Worm (Caenorhabditis elegans): Measurements from ENCODE around the gene scb-1.

scb-1 gene

ce11 chrV:11122466-11122865 lies 3.0 kb upstream of the scb-1 start, which contains the start of gene mboa-2 (continued):
- TF ChIP-seq dpff-1 (tag; optimal IDR thresholded peaks at IDR 0.05) (peak; percentile 45), madf-6 (GFP tag; IDR thresholded peaks at IDR 0.05) (peak; percentile 20; the same call in 1 of the 2 replicates), lsl-1 (GFP tag; optimal IDR thresholded peaks at IDR 0.05) (no peak), B0336.3 (GFP tag; IDR thresholded peaks at IDR 0.05) (peak; percentile 73), ccch-3 (GFP tag; optimal IDR thresholded peaks at IDR 0.05) (no peak), lin-40 (tag; optimal IDR thresholded peaks at IDR 0.05) (peak; percentile 53), nhr-80 (tag; optimal IDR thresholded peaks at IDR 0.05) (peak; percentile 38), dpl-1 (GFP tag; optimal IDR thresholded peaks at IDR 0.05) (no peak), F22D6.2 (tag; optimal IDR thresholded peaks at IDR 0.05) (no peak), repo-1 (tag; optimal IDR thresholded peaks at IDR 0.05) (peak; percentile 77), ztf-28 (GFP tag; IDR thresholded peaks at IDR 0.05) (no peak), hsf-1 (GFP tag; IDR thresholded peaks at IDR 0.05) (0 out of 2 replicates have a peak, but pooled peaks have one; percentile 47), attf-6 (GFP tag; IDR thresholded peaks at IDR 0.05) (peak; percentile 58; the same call in 1 of the 2 replicates), lin-54 (GFP tag; optimal IDR thresholded peaks at IDR 0.05) (peak; percentile 1), snpc-1.3 (tag; optimal IDR thresholded peaks at IDR 0.05; ENCODE audit: insufficient read depth) (peak; percentile 22), bed-2 (GFP tag; IDR thresholded peaks at IDR 0.05) (no peak), cebp-1 (GFP tag; IDR thresholded peaks at IDR 0.05) (no peak), cebp-1 (tag; optimal IDR thresholded peaks at IDR 0.05) (peak; percentile 28), F10E7.11 (tag; optimal IDR thresholded peaks at IDR 0.05) (peak; percentile 29), ekl-4 (GFP tag; IDR thresholded peaks at IDR 0.05) (0 out of 2 replicates have a peak, but pooled peaks have one; percentile 40)

- TF ChIP-seq lin-35 (GFP tag; optimal IDR thresholded peaks at IDR 0.05) (peak in 1 of 3 experiments; percentile 42), attf-5 (GFP tag; optimal IDR thresholded peaks at IDR 0.05) (peak; percentile 19), tbp1 (GFP tag; optimal IDR thresholded peaks at IDR 0.05) (peak; percentile 11), ceh-40 (GFP tag; IDR thresholded peaks at IDR 0.05) (no peak), cebp-1 (GFP tag; IDR thresholded peaks at IDR 0.05) (no peak), cebp-1 (tag; optimal IDR thresholded peaks at IDR 0.05) (peak; percentile 41), K12H6.12 (tag; optimal IDR thresholded peaks at IDR 0.05) (peak; percentile 19), Y95B8A.8 (GFP tag; IDR thresholded peaks at IDR 0.05) (no peak), lin-40 (tag; optimal IDR thresholded peaks at IDR 0.05) (peak; percentile 5)
Observed at ce11 chrV:11121247-11121646, 1.7 kb upstream of the scb-1 start.

ce11 chrV:11118179-11118725 lies 1.3 kb downstream of the scb-1 start:
- peak; percentile 41 for TF ChIP-seq hrde-1 (tag; optimal IDR thresholded peaks at IDR 0.05; ENCODE audit: borderline replicate concordance)
- peak; percentile 41; the same call in 1 of the 2 replicates for TF ChIP-seq B0336.3 (GFP tag; IDR thresholded peaks at IDR 0.05)
- TF ChIP-seq madf-3 (GFP tag; IDR thresholded peaks at IDR 0.05) = 0 out of 2 replicates have a peak, but pooled peaks have one; percentile 39
- TF ChIP-seq C06A6.2 (GFP tag; conservative IDR thresholded peaks at IDR 0.05) = no peak
- no peak for TF ChIP-seq F22D6.2 (tag; optimal IDR thresholded peaks at IDR 0.05)
- no peak for TF ChIP-seq die-1 (tag; optimal IDR thresholded peaks at IDR 0.05)
- TF ChIP-seq madf-10 (tag; optimal IDR thresholded peaks at IDR 0.05) = no peak
- 0 out of 2 replicates have a peak, but pooled peaks have one; percentile 11 for TF ChIP-seq hsf-1 (GFP tag; IDR thresholded peaks at IDR 0.05)
- peak in 1 of 2 experiments; percentile 28 for TF ChIP-seq let-607 (tag; optimal IDR thresholded peaks at IDR 0.05)
- TF ChIP-seq repo-1 (tag; optimal IDR thresholded peaks at IDR 0.05) = peak; percentile 20
- peak; percentile 51; the same call in 1 of the 2 replicates for TF ChIP-seq let-526 (GFP tag; IDR thresholded peaks at IDR 0.05)
- TF ChIP-seq somi-1 (GFP tag; optimal IDR thresholded peaks at IDR 0.05) = peak; percentile 53
- no peak for TF ChIP-seq dox-1 (GFP tag; IDR thresholded peaks at IDR 0.05)
- no peak for TF ChIP-seq ztf-25 (GFP tag; IDR thresholded peaks at IDR 0.05)
- TF ChIP-seq nhr-27 (tag; optimal IDR thresholded peaks at IDR 0.05) = no peak
- TF ChIP-seq nfyb-1 (GFP tag; IDR thresholded peaks at IDR 0.05) = 0 out of 2 replicates have a peak, but pooled peaks have one; percentile 13
- no peak for TF ChIP-seq cebp-1 (GFP tag; IDR thresholded peaks at IDR 0.05)
- TF ChIP-seq cebp-1 (tag; optimal IDR thresholded peaks at IDR 0.05) = peak; percentile 43
- TF ChIP-seq Y53G8AR.9 (GFP tag; conservative IDR thresholded peaks at IDR 0.05) = peak; percentile 38; the same call in 1 of the 2 replicates
- TF ChIP-seq lin-40 (tag; optimal IDR thresholded peaks at IDR 0.05) = peak; percentile 20
- peak; percentile 3 for TF ChIP-seq ztf-26 (tag; optimal IDR thresholded peaks at IDR 0.05)
- peak; percentile 30; the same call in 1 of the 2 replicates for TF ChIP-seq pbrm-1 (GFP tag; IDR thresholded peaks at IDR 0.05)

Data from whole organism, young adult.